Worm (Caenorhabditis elegans) whole organism, mixed stage, embryonic: ENCODE results near the gene Y49E10.16.

Experiments
- lsy-2 ChIP-seq: fragments of 150-350 bp; optimal IDR thresholded peaks from 2 replicates; lab custom pipeline; 2014; ENCODE audit warnings: missing biosample characterization, missing genetic modification characterization
- nhr-28 ChIP-seq: fragments of 150-350 bp; optimal IDR thresholded peaks from 2 replicates; lab custom pipeline; 2014; ENCODE audit warnings: missing biosample characterization, missing genetic modification characterization
- pha-4 ChIP-seq: fragments of 150-350 bp; optimal IDR thresholded peaks from 2 replicates; lab custom pipeline; 2018; ENCODE audit warnings: missing biosample characterization, missing genetic modification reagents, missing genetic modification characterization
- unc-62 ChIP-seq: fragments of 150-350 bp; optimal IDR thresholded peaks from 2 replicates; lab custom pipeline; 2014; ENCODE audit warnings: missing biosample characterization, missing genetic modification reagents, missing genetic modification characterization
- zip-8 ChIP-seq: fragments of 150-350 bp; optimal IDR thresholded peaks from 2 replicates; lab custom pipeline; 2014; ENCODE audit warnings: missing biosample characterization, missing genetic modification characterization
- ztf-11 ChIP-seq: fragments of 150-350 bp; optimal IDR thresholded peaks from 2 replicates; lab custom pipeline; 2014; ENCODE audit warnings: missing biosample characterization, missing genetic modification characterization

ce11 chrIII:12425846-12426405 lies 4.4 kb upstream of the Y49E10.16 start:
- TF ChIP-seq pha-4 (tag; lab: Kevin White, UChicago), result no peak
- no peak for TF ChIP-seq lsy-2 (tag; lab: Kevin White, UChicago)
- TF ChIP-seq ztf-11 (tag; lab: Kevin White, UChicago), result no peak
- TF ChIP-seq nhr-28 (tag; lab: Kevin White, UChicago), result no peak
- TF ChIP-seq unc-62 (GFP tag; lab: Kevin White, UChicago), result no peak
- TF ChIP-seq zip-8 (tag; lab: Kevin White, UChicago), result no peak
